3 fruit fly cellular contexts compared by ENCODE assay signal in the genomic region with DNA sequence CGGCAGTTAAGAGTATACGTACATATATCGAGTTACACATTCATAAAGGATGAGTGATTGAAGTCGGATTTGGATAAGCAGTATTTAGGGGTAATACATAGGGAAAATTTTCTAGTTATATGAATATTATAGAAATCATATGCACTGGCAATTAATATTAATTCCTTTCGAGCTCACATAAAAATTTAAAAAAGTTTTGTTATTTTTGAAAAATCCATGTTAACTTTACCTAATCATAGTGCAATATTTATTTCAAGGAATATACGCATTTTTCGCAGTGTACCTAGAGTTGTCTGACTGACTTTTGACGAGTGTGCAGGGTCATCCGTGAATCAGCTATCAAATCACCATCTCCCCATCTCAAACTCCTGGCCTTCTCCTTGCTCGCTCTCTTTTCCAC.
A peak's percentile ranks its signal among the peaks of the same experiment; 100 is the strongest.
TF ChIP-seq lines count a peak whose summit lies in the region.

No protein-coding gene starts in this region.

- no peak for TF ChIP-seq CTCF in whole organism, embryonic (GFP tag; optimal IDR thresholded peaks at IDR 0.05; lab: Kevin White, UChicago)

TF ChIP-seq in whole organism, embryonic, 481 proteins besides CTCF, POLR2A, EP300 and RAD21 (continues in another document):
- peak in 1 of 2 experiments; percentile 8 for TF ChIP-seq Hr51 (GFP tag; optimal IDR thresholded peaks at IDR 0.05; lab: Kevin White, UChicago)
- no peak for TF ChIP-seq gt (GFP tag; IDR thresholded peaks at IDR 0.05; lab: Robert Waterston, UW)
- TF ChIP-seq twi (tag; optimal IDR thresholded peaks at IDR 0.05; lab: Kevin White, UChicago), result no peak
- no peak for TF ChIP-seq Dref (GFP tag; IDR thresholded peaks at IDR 0.05; lab: Robert Waterston, UW)
- no peak for TF ChIP-seq ind (GFP tag; optimal IDR thresholded peaks at IDR 0.05; lab: Kevin White, UChicago)
- peak in 1 of 3 experiments; percentile 26 for TF ChIP-seq lola (GFP tag; optimal IDR thresholded peaks at IDR 0.05; lab: Kevin White, UChicago)
- no peak for TF ChIP-seq MBD-R2 (GFP tag; IDR thresholded peaks at IDR 0.05; lab: Robert Waterston, UW)
- TF ChIP-seq crol (GFP tag; IDR thresholded peaks at IDR 0.05; lab: Robert Waterston, UW), result no peak
- no peak for TF ChIP-seq Bdp1 (GFP tag; optimal IDR thresholded peaks at IDR 0.05; lab: Kevin White, UChicago)
- peak in 1 of 2 experiments; percentile 35 for TF ChIP-seq tll (GFP tag; optimal IDR thresholded peaks at IDR 0.05; lab: Kevin White, UChicago)
- TF ChIP-seq CG7271 (tag; optimal IDR thresholded peaks at IDR 0.05; lab: Kevin White, UChicago), result no peak
- peak in 1 of 2 experiments; percentile 28 for TF ChIP-seq bsh (GFP tag; optimal IDR thresholded peaks at IDR 0.05; lab: Kevin White, UChicago)
- TF ChIP-seq sens (GFP tag; lab: Kevin White, UChicago), result peak; percentile 75
- TF ChIP-seq NFAT (GFP tag; IDR thresholded peaks at IDR 0.05; lab: Robert Waterston, UW), result no peak
- no peak for TF ChIP-seq Nf-YB (GFP tag; optimal IDR thresholded peaks at IDR 0.05; lab: Kevin White, UChicago)
- no peak for TF ChIP-seq CG31388 (GFP tag; optimal IDR thresholded peaks at IDR 0.05; lab: Kevin White, UChicago)
- no peak for TF ChIP-seq kah (GFP tag; optimal IDR thresholded peaks at IDR 0.05; lab: Kevin White, UChicago)
- no peak for TF ChIP-seq YL-1 (GFP tag; optimal IDR thresholded peaks at IDR 0.05; lab: Kevin White, UChicago)
- peak; percentile 7 for TF ChIP-seq CG2712 (tag; optimal IDR thresholded peaks at IDR 0.05; lab: Kevin White, UChicago)
- no peak for TF ChIP-seq Atf6 (GFP tag; IDR thresholded peaks at IDR 0.05; lab: Robert Waterston, UW)
- no peak for TF ChIP-seq CG15073 (GFP tag; optimal IDR thresholded peaks at IDR 0.05; lab: Kevin White, UChicago)
- no peak for TF ChIP-seq CG6272 (GFP tag; IDR thresholded peaks at IDR 0.05; lab: Robert Waterston, UW)
- TF ChIP-seq D (optimal IDR thresholded peaks at IDR 0.05; lab: Kevin White, UChicago), result no peak
- TF ChIP-seq D (GFP tag; optimal IDR thresholded peaks at IDR 0.05; lab: Kevin White, UChicago), result no peak
- TF ChIP-seq zen2 (GFP tag; IDR thresholded peaks at IDR 0.05; lab: Robert Waterston, UW; ENCODE audit: partially characterized antibody), result no peak
- TF ChIP-seq bbx (GFP tag; IDR thresholded peaks at IDR 0.05; lab: Robert Waterston, UW; ENCODE audit: partially characterized antibody), result no peak
- TF ChIP-seq CG10979 (tag; optimal IDR thresholded peaks at IDR 0.05; lab: Kevin White, UChicago), result peak; percentile 25
- peak; percentile 11 for TF ChIP-seq Oli (tag; optimal IDR thresholded peaks at IDR 0.05; lab: Kevin White, UChicago)
- no peak for TF ChIP-seq gce (GFP tag; IDR thresholded peaks at IDR 0.05; lab: Robert Waterston, UW)
- no peak for TF ChIP-seq wek (GFP tag; optimal IDR thresholded peaks at IDR 0.05; lab: Kevin White, UChicago)

TF ChIP-seq in whole organism, prepupa, 60 proteins besides CTCF, POLR2A, EP300 and RAD21 (continues in another document):
- TF ChIP-seq fd59A (GFP tag; optimal IDR thresholded peaks at IDR 0.05; lab: Kevin White, UChicago) (peak; percentile 40), Smox (GFP tag; optimal IDR thresholded peaks at IDR 0.05; lab: Kevin White, UChicago) (no peak), Gug (GFP tag; IDR thresholded peaks at IDR 0.05; lab: Robert Waterston, UW) (no peak), Lpt (GFP tag; optimal IDR thresholded peaks at IDR 0.05; lab: Kevin White, UChicago) (no peak), CG10669 (GFP tag; optimal IDR thresholded peaks at IDR 0.05; lab: Kevin White, UChicago) (peak; percentile 45), OdsH (GFP tag; optimal IDR thresholded peaks at IDR 0.05; lab: Kevin White, UChicago) (peak; percentile 56), CG10631 (GFP tag; optimal IDR thresholded peaks at IDR 0.05; lab: Kevin White, UChicago) (peak; percentile 45), CG3919 (GFP tag; optimal IDR thresholded peaks at IDR 0.05; lab: Kevin White, UChicago) (peak; percentile 33), CG8632 (GFP tag; optimal IDR thresholded peaks at IDR 0.05; lab: Kevin White, UChicago) (peak; percentile 35), CG7368 (GFP tag; optimal IDR thresholded peaks at IDR 0.05; lab: Kevin White, UChicago) (no peak), Ets96B (tag; optimal IDR thresholded peaks at IDR 0.05; lab: Kevin White, UChicago) (peak; percentile 54), dsx (GFP tag; optimal IDR thresholded peaks at IDR 0.05; lab: Kevin White, UChicago; ENCODE audit: poor library complexity, severe bottlenecking) (peak; percentile 11), Sox14 (GFP tag; optimal IDR thresholded peaks at IDR 0.05; lab: Kevin White, UChicago) (peak; percentile 5), CG16779 (tag; optimal IDR thresholded peaks at IDR 0.05; lab: Kevin White, UChicago) (no peak), Sox15 (GFP tag; optimal IDR thresholded peaks at IDR 0.05; lab: Kevin White, UChicago) (peak; percentile 15), Eip93F (GFP tag; optimal IDR thresholded peaks at IDR 0.05; lab: Kevin White, UChicago) (no peak), spab (GFP tag; optimal IDR thresholded peaks at IDR 0.05; lab: Kevin White, UChicago) (peak; percentile 36), CG3032 (tag; optimal IDR thresholded peaks at IDR 0.05; lab: Kevin White, UChicago) (peak; percentile 34), Blimp-1 (GFP tag; optimal IDR thresholded peaks at IDR 0.05; lab: Kevin White, UChicago) (no peak), lz (GFP tag; optimal IDR thresholded peaks at IDR 0.05; lab: Kevin White, UChicago) (no peak), Hr4 (GFP tag; optimal IDR thresholded peaks at IDR 0.05; lab: Kevin White, UChicago) (peak; percentile 34), net (GFP tag; optimal IDR thresholded peaks at IDR 0.05; lab: Kevin White, UChicago) (peak; percentile 25), cyc (GFP tag; optimal IDR thresholded peaks at IDR 0.05; lab: Kevin White, UChicago) (no peak), CG11762 (GFP tag; optimal IDR thresholded peaks at IDR 0.05; lab: Kevin White, UChicago; ENCODE audit: insufficient read depth) (peak; percentile 16), CG32006 (GFP tag; optimal IDR thresholded peaks at IDR 0.05; lab: Kevin White, UChicago) (peak; percentile 72), CG8119 (GFP tag; IDR thresholded peaks at IDR 0.05; lab: Robert Waterston, UW) (peak; percentile 28; the same call in 1 of the 3 replicates), dac (GFP tag; optimal IDR thresholded peaks at IDR 0.05; lab: Kevin White, UChicago) (peak; percentile 9), CG11294 (GFP tag; IDR thresholded peaks at IDR 0.05; lab: Robert Waterston, UW) (no peak), CG6792 (GFP tag; optimal IDR thresholded peaks at IDR 0.05; lab: Kevin White, UChicago) (peak; percentile 0), CG6854 (GFP tag; optimal IDR thresholded peaks at IDR 0.05; lab: Kevin White, UChicago) (no peak)

TF ChIP-seq in whole organism, pupa, 21 proteins besides CTCF, POLR2A, EP300 and RAD21:
- peak; percentile 65 for TF ChIP-seq CG15710 (tag; optimal IDR thresholded peaks at IDR 0.05; lab: Kevin White, UChicago)
- TF ChIP-seq Snoo (tag; optimal IDR thresholded peaks at IDR 0.05; lab: Kevin White, UChicago), result no peak
- TF ChIP-seq CG17806 (tag; optimal IDR thresholded peaks at IDR 0.05; lab: Kevin White, UChicago), result peak; percentile 39
- peak; percentile 33 for TF ChIP-seq CG9948 (tag; optimal IDR thresholded peaks at IDR 0.05; lab: Kevin White, UChicago)
- peak; percentile 33 for TF ChIP-seq CG14655 (GFP tag; optimal IDR thresholded peaks at IDR 0.05; lab: Kevin White, UChicago)
- no peak for TF ChIP-seq fd96Ca (GFP tag; IDR thresholded peaks at IDR 0.05; lab: Robert Waterston, UW)
- no peak for TF ChIP-seq CG10348 (GFP tag; IDR thresholded peaks at IDR 0.05; lab: Robert Waterston, UW)
- no peak for TF ChIP-seq CG12605 (GFP tag; IDR thresholded peaks at IDR 0.05; lab: Robert Waterston, UW)
- TF ChIP-seq rn (GFP tag; IDR thresholded peaks at IDR 0.05; lab: Robert Waterston, UW), result no peak
- no peak for TF ChIP-seq EcR (GFP tag; optimal IDR thresholded peaks at IDR 0.05; lab: Kevin White, UChicago)
- TF ChIP-seq CG13204 (GFP tag; optimal IDR thresholded peaks at IDR 0.05; lab: Kevin White, UChicago), result no peak
- TF ChIP-seq Pif1B (GFP tag; optimal IDR thresholded peaks at IDR 0.05; lab: Kevin White, UChicago), result no peak
- TF ChIP-seq CG8301 (tag; optimal IDR thresholded peaks at IDR 0.05; lab: Kevin White, UChicago), result peak; percentile 43
- TF ChIP-seq CG32121 (GFP tag; IDR thresholded peaks at IDR 0.05; lab: Robert Waterston, UW), result no peak
- no peak for TF ChIP-seq D1 (tag; optimal IDR thresholded peaks at IDR 0.05; lab: Kevin White, UChicago)
- peak; percentile 25 for TF ChIP-seq CG34367 (tag; optimal IDR thresholded peaks at IDR 0.05; lab: Kevin White, UChicago)
- TF ChIP-seq CG4496 (GFP tag; IDR thresholded peaks at IDR 0.05; lab: Robert Waterston, UW), result 0 out of 3 replicates have a peak, but pooled peaks have one; percentile 49
- no peak for TF ChIP-seq gl (tag; optimal IDR thresholded peaks at IDR 0.05; lab: Kevin White, UChicago)
- peak; percentile 73 for TF ChIP-seq CG8159 (tag; optimal IDR thresholded peaks at IDR 0.05; lab: Kevin White, UChicago)
- TF ChIP-seq Pif1A (GFP tag; optimal IDR thresholded peaks at IDR 0.05; lab: Kevin White, UChicago), result peak; percentile 33
